Worm (Caenorhabditis elegans): ENCODE results near the gene M18.6.

The M18.6 gene

DNA sequence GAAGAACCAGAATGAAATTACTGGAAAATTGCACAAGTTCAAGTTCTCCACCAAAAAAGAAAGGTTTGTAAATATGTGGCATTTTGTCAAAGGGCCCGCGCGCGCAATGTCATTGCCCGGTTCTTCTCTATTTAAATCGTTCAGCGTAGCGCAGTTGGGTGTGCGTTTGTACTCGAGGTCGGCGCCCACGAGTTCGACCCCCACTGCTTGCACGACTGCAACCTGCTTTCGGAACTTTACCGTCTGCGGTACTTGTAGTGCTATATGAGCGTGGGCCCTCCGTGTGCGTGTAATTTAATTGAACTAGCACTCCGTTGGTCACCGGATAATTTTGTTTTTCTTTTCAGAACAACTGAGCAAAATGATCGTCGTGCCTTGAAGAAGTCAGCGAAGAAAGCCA is 34.6 kb upstream of the M18.6 start (continued):
- TF ChIP-seq efl-3 (GFP tag; optimal IDR thresholded peaks at IDR 0.05) (no peak), lin-39 (tag; optimal IDR thresholded peaks at IDR 0.05) (no peak), ztf-11 (tag; optimal IDR thresholded peaks at IDR 0.05) (no peak), lir-3 (tag; optimal IDR thresholded peaks at IDR 0.05; ENCODE audit: poor library complexity) (peak; percentile 34), ceh-82 (tag; optimal IDR thresholded peaks at IDR 0.05) (peak; percentile 36 to 68 (median 57)), ceh-90 (tag; optimal IDR thresholded peaks at IDR 0.05) (no peak), alr-1 (tag; optimal IDR thresholded peaks at IDR 0.05; ENCODE audit: borderline replicate concordance) (no peak), ama-1 (optimal IDR thresholded peaks at IDR 0.05) (no peak), irx-1 (tag; optimal IDR thresholded peaks at IDR 0.05) (peak; percentile 34), unc-130 (tag; optimal IDR thresholded peaks at IDR 0.05) (peak; percentile 42), nhr-20 (tag; optimal IDR thresholded peaks at IDR 0.05) (peak; percentile 78), isw-1 (GFP tag; IDR thresholded peaks at IDR 0.05) (no peak), nhr-85 (tag) (peak; percentile 67), F16B12.6 (tag; optimal IDR thresholded peaks at IDR 0.05) (peak; percentile 33), tbx-2 (tag; optimal IDR thresholded peaks at IDR 0.05) (peak; percentile 55), nhr-77 (tag; optimal IDR thresholded peaks at IDR 0.05) (peak; percentile 71), mdl-1 (tag; optimal IDR thresholded peaks at IDR 0.05) (peak in 1 of 2 experiments; percentile 65), zip-4 (GFP tag; optimal IDR thresholded peaks at IDR 0.05) (no peak), skn-1 (tag; optimal IDR thresholded peaks at IDR 0.05) (peak; percentile 52), lin-13 (GFP tag; optimal IDR thresholded peaks at IDR 0.05) (peak; percentile 60), Y116A8C.19 (tag; optimal IDR thresholded peaks at IDR 0.05; ENCODE audit: borderline replicate concordance) (no peak), lin-14 (GFP tag; optimal IDR thresholded peaks at IDR 0.05) (peak; percentile 63), xbp-1 (tag; optimal IDR thresholded peaks at IDR 0.05) (peak; percentile 54), grh-1 (GFP tag; IDR thresholded peaks at IDR 0.05) (0 out of 2 replicates have a peak, but pooled peaks have one; percentile 21), nhr-71 (tag; optimal IDR thresholded peaks at IDR 0.05) (peak; percentile 77), blmp-1 (tag; optimal IDR thresholded peaks at IDR 0.05) (no peak), ces-1 (GFP tag; optimal IDR thresholded peaks at IDR 0.05) (no peak), unc-98 (GFP tag; IDR thresholded peaks at IDR 0.05) (0 out of 2 replicates have a peak, but pooled peaks have one; percentile 32), egl-13 (tag; optimal IDR thresholded peaks at IDR 0.05) (no peak), lin-15B (tag; optimal IDR thresholded peaks at IDR 0.05) (peak; percentile 32), ceh-8 (GFP tag; optimal IDR thresholded peaks at IDR 0.05) (peak; percentile 36), nhr-84 (tag; optimal IDR thresholded peaks at IDR 0.05) (no peak)

- no peak for TF ChIP-seq ces-1 (GFP tag; optimal IDR thresholded peaks at IDR 0.05)
- peak; percentile 7 for TF ChIP-seq fos-1 (tag; optimal IDR thresholded peaks at IDR 0.05)
- no peak for TF ChIP-seq unc-86 (tag; optimal IDR thresholded peaks at IDR 0.05)
- TF ChIP-seq mep-1 (tag; optimal IDR thresholded peaks at IDR 0.05) = peak; percentile 69
- no peak for TF ChIP-seq hpl-2 (GFP tag; optimal IDR thresholded peaks at IDR 0.05)
- TF ChIP-seq efl-1 (optimal IDR thresholded peaks at IDR 0.05) = peak; percentile 43 to 61
- peak; percentile 42 to 84 for TF ChIP-seq efl-1 (GFP tag; optimal IDR thresholded peaks at IDR 0.05 in 1 of 2)
- TF ChIP-seq ceh-82 (tag; optimal IDR thresholded peaks at IDR 0.05) = peak in 1 of 3 experiments; percentile 36
- TF ChIP-seq nhr-28 (tag; optimal IDR thresholded peaks at IDR 0.05) = no peak
- no peak for TF ChIP-seq jun-1 (tag; optimal IDR thresholded peaks at IDR 0.05)
- TF ChIP-seq lin-35 (GFP tag; optimal IDR thresholded peaks at IDR 0.05) = peak; percentile 49 to 70
- no peak for TF ChIP-seq vab-15 (tag; optimal IDR thresholded peaks at IDR 0.05)
- no peak for TF ChIP-seq xbp-1 (tag; optimal IDR thresholded peaks at IDR 0.05)
- TF ChIP-seq fkh-10 (GFP tag; optimal IDR thresholded peaks at IDR 0.05) = no peak
- TF ChIP-seq hlh-4 (tag; optimal IDR thresholded peaks at IDR 0.05) = no peak
- peak; percentile 43 for TF ChIP-seq nhr-71 (tag; optimal IDR thresholded peaks at IDR 0.05)
- TF ChIP-seq rnt-1 (tag; optimal IDR thresholded peaks at IDR 0.05) = peak; percentile 42
- no peak for TF ChIP-seq pag-3 (tag; optimal IDR thresholded peaks at IDR 0.05; ENCODE audit: borderline replicate concordance, insufficient read depth)
- no peak for TF ChIP-seq lin-14 (GFP tag; optimal IDR thresholded peaks at IDR 0.05)
- TF ChIP-seq C04F5.9 (tag; optimal IDR thresholded peaks at IDR 0.05) = no peak
- TF ChIP-seq C16A3.4 (tag; optimal IDR thresholded peaks at IDR 0.05) = peak; percentile 27
- TF ChIP-seq nhr-47 (tag; optimal IDR thresholded peaks at IDR 0.05) = peak; percentile 21
- no peak for TF ChIP-seq sptf-1 (tag; optimal IDR thresholded peaks at IDR 0.05)
- TF ChIP-seq snu-23 (GFP tag; optimal IDR thresholded peaks at IDR 0.05) = peak; percentile 34
- no peak for TF ChIP-seq aha-1 (tag; optimal IDR thresholded peaks at IDR 0.05)
- no peak for TF ChIP-seq fkh-4 (tag; optimal IDR thresholded peaks at IDR 0.05; ENCODE audit: borderline replicate concordance)
- TF ChIP-seq skn-1 (tag; optimal IDR thresholded peaks at IDR 0.05) = no peak
- no peak for TF ChIP-seq ceh-8 (GFP tag; optimal IDR thresholded peaks at IDR 0.05)
- TF ChIP-seq blmp-1 (tag; optimal IDR thresholded peaks at IDR 0.05) = peak; percentile 96
- TF ChIP-seq zip-4 (GFP tag; optimal IDR thresholded peaks at IDR 0.05) = no peak
These were observed 32.2 kb upstream of the M18.6 start for ce11 chrIV:12088898-12089297.

Data from whole organism, L1 larva.